Fruit fly (Drosophila melanogaster): ENCODE measurements around the gene tyf.

DNA sequence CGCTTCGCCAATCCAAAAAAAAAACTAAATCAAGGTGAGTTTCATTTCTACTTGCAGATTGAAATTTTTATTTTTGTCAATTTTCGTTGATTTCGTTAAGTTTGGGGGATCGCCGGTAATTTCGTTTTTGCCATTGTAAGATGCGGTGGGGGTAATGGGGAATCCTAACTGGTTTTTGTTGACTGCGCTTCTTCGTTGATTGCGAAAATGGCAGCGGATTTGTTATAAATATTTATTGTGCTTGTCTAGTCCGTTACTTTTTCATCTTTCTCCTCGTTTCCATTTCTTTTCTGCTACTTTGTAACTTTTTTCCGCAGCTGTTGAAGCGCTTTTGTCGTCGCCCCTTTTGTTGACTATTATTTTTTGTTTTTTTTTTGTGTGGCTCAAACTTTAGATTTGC lies 10.6 kb upstream of the tyf start:
- no peak for TF ChIP-seq Hr78 (GFP tag; optimal IDR thresholded peaks at IDR 0.05)
- no peak for TF ChIP-seq sage (GFP tag; optimal IDR thresholded peaks at IDR 0.05)
- TF ChIP-seq br (GFP tag; optimal IDR thresholded peaks at IDR 0.05) = no peak
- TF ChIP-seq OdsH (GFP tag; optimal IDR thresholded peaks at IDR 0.05) = no peak
- no peak for TF ChIP-seq Sp1 (GFP tag; optimal IDR thresholded peaks at IDR 0.05)
- no peak for TF ChIP-seq pan (optimal IDR thresholded peaks at IDR 0.05)
- TF ChIP-seq Vsx2 (GFP tag; optimal IDR thresholded peaks at IDR 0.05; ENCODE audit: partially characterized antibody) = no peak
- no peak for TF ChIP-seq Dfd (GFP tag; optimal IDR thresholded peaks at IDR 0.05)
- TF ChIP-seq dl (GFP tag; optimal IDR thresholded peaks at IDR 0.05; ENCODE audit: insufficient read depth in 1 of 2, partially characterized antibody in 2 of 2) = no peak
- no peak for TF ChIP-seq psq (GFP tag; optimal IDR thresholded peaks at IDR 0.05)

Data from whole organism, wandering third instar larva.